Fruit fly (Drosophila melanogaster) whole organism, embryonic: ENCODE results near the gene Spn28Db.
A peak's percentile ranks its signal among the peaks of the same experiment; 100 is the strongest.

Source experiments
- CG11456 ChIP-seq: fragments of 200-800 bp; sonication (Bioruptor generic); IDR thresholded peaks from 3 replicates; pipeline ENCODE4 v1.3.6; 2022; ENCODE audit warnings: missing biosample characterization, missing genetic modification characterization
- CG11504 ChIP-seq: fragments of 200-800 bp; sonication (Bioruptor generic); optimal IDR thresholded peaks from 3 replicates; lab custom pipeline; 2019; ENCODE audit warnings: missing biosample characterization, mild to moderate bottlenecking, missing genetic modification characterization, moderate library complexity
- CG11695 ChIP-seq: fragments of 200-800 bp; sonication (Bioruptor generic); IDR thresholded peaks from 3 replicates; pipeline ENCODE4 v1.3.6; 2022; ENCODE audit warnings: missing biosample characterization, missing genetic modification characterization
- CG12155 ChIP-seq: fragments of 200-800 bp; sonication (Bioruptor generic); optimal IDR thresholded peaks from 3 replicates; lab custom pipeline; 2016; ENCODE audit warnings: missing biosample characterization, missing genetic modification characterization
- CG14014 ChIP-seq: fragments of 200-800 bp; sonication (Bioruptor generic); IDR thresholded peaks from 2 replicates; pipeline ENCODE4 v1.3.6; 2022; ENCODE audit warnings: missing biosample characterization, missing genetic modification characterization
- CG14860 ChIP-seq: fragments of 200-800 bp; sonication (Bioruptor generic); IDR thresholded peaks from 3 replicates; pipeline ENCODE4 v1.3.6; 2022; ENCODE audit warnings: missing biosample characterization, missing genetic modification characterization; ENCODE audit not compliant: partially characterized antibody
- CG1647 ChIP-seq: fragments of 200-800 bp; sonication (Bioruptor generic); optimal IDR thresholded peaks from 3 replicates; lab custom pipeline; 2016; ENCODE audit warnings: missing biosample characterization, missing genetic modification characterization
- CG18262 ChIP-seq: fragments of 200-800 bp; optimal IDR thresholded peaks from 3 replicates; lab custom pipeline; 2019; ENCODE audit warnings: missing biosample characterization, mild to moderate bottlenecking, missing genetic modification characterization, moderate library complexity
- CG18599 ChIP-seq: fragments of 200-800 bp; sonication (Bioruptor generic); optimal IDR thresholded peaks from 3 replicates; lab custom pipeline; 2017; ENCODE audit warnings: missing biosample characterization, missing genetic modification characterization, mild to moderate bottlenecking, moderate library complexity, missing genetic modification reagents
- CG2120 ChIP-seq: fragments of 200-800 bp; sonication (Bioruptor generic); optimal IDR thresholded peaks from 3 replicates; lab custom pipeline; 2016; ENCODE audit warnings: missing biosample characterization, missing genetic modification characterization
- CG32532 ChIP-seq: fragments of 200-800 bp; sonication (Bioruptor generic); IDR thresholded peaks from 2 replicates; pipeline ENCODE4 v1.3.6; 2022; ENCODE audit warnings: missing biosample characterization, missing genetic modification characterization
- CG7357 ChIP-seq: fragments of 200-800 bp; sonication (Bioruptor generic); IDR thresholded peaks from 3 replicates; pipeline ENCODE4 v1.3.6; 2022; ENCODE audit warnings: missing biosample characterization, missing genetic modification characterization
- CG7839 ChIP-seq: fragments of 200-800 bp; sonication (Bioruptor generic); optimal IDR thresholded peaks from 3 replicates; lab custom pipeline; 2018; ENCODE audit warnings: missing biosample characterization, mild to moderate bottlenecking, missing genetic modification characterization, moderate library complexity
- CG8089 ChIP-seq: fragments of 200-800 bp; sonication (Bioruptor generic); optimal IDR thresholded peaks from 3 replicates; lab custom pipeline; 2016; ENCODE audit warnings: missing biosample characterization, missing genetic modification characterization
- CG9727 ChIP-seq: fragments of 200-800 bp; sonication (Bioruptor generic); optimal IDR thresholded peaks from 3 replicates; lab custom pipeline; 2017; ENCODE audit warnings: missing biosample characterization, mild to moderate bottlenecking, missing genetic modification characterization
- E2f1 ChIP-seq: fragments of 200-800 bp; sonication (Bioruptor generic); IDR thresholded peaks from 2 replicates; pipeline ENCODE4 v1.3.6; 2022; ENCODE audit warnings: missing biosample characterization, missing genetic modification characterization
- Eip74EF ChIP-seq, 2 experiments: fragments of 200-800 bp in 1 of 2; fragments of >200 bp in 1 of 2; sonication (Bioruptor generic) in 1 of 2; optimal IDR thresholded peaks; 2 replicates each; lab custom pipeline; 2017 to 2019; ENCODE audit warnings: missing biosample characterization in 2 of 2, missing genetic modification characterization in 2 of 2, mild to moderate bottlenecking in 1 of 2, moderate library complexity in 1 of 2
- HLHmδ ChIP-seq: fragments of 200-800 bp; sonication (Bioruptor generic); optimal IDR thresholded peaks from 2 replicates; lab custom pipeline; 2018; ENCODE audit warnings: missing biosample characterization, mild to moderate bottlenecking, missing genetic modification characterization, moderate library complexity
- Kr ChIP-seq: fragments of 200-800 bp; sonication (Bioruptor generic); optimal IDR thresholded peaks from 2 replicates; lab custom pipeline; 2017; ENCODE audit warnings: missing biosample characterization, mild to moderate bottlenecking, missing genetic modification characterization
- Mes4 ChIP-seq: fragments of 200-800 bp; sonication (Bioruptor generic); optimal IDR thresholded peaks from 2 replicates; lab custom pipeline; 2016; ENCODE audit warnings: missing biosample characterization, missing genetic modification characterization
- NK7.1 ChIP-seq: fragments of 200-800 bp; sonication (Bioruptor generic); optimal IDR thresholded peaks from 3 replicates; lab custom pipeline; 2016; ENCODE audit warnings: missing biosample characterization, missing genetic modification characterization
- Oli ChIP-seq: fragments of 200-800 bp; sonication (Bioruptor generic); optimal IDR thresholded peaks from 2 replicates; lab custom pipeline; 2018; ENCODE audit warnings: missing biosample characterization, mild to moderate bottlenecking, missing genetic modification characterization, moderate library complexity
- PHDP ChIP-seq: fragments of 200-800 bp; sonication (Bioruptor generic); optimal IDR thresholded peaks from 3 replicates; lab custom pipeline; 2018; ENCODE audit warnings: missing biosample characterization, mild to moderate bottlenecking, missing genetic modification characterization, moderate library complexity
- Pdp1 ChIP-seq, 2 experiments: fragments of 200-800 bp; sonication (Bioruptor generic); optimal IDR thresholded peaks; 3 replicates each; lab custom pipeline; 2016; ENCODE audit warnings: missing biosample characterization in 2 of 2, missing genetic modification characterization in 2 of 2, mild to moderate bottlenecking in 1 of 2, moderate library complexity in 1 of 2
- Rfx ChIP-seq: fragments of 200-800 bp; sonication (Bioruptor generic); IDR thresholded peaks from 2 replicates; pipeline ENCODE4 v1.3.6; 2022; ENCODE audit warnings: missing biosample characterization, missing genetic modification characterization
- Trl ChIP-seq, 3 experiments: fragments of >200 bp in 2 of 3; fragments of 200-800 bp in 1 of 3; sonication (Bioruptor generic) in 1 of 3; optimal IDR thresholded peaks; 2 replicates in 1 of 3; 3 replicates in 2 of 3; lab custom pipeline; 2016 to 2017; ENCODE audit warnings: missing biosample characterization in 1 of 3, missing genetic modification characterization in 1 of 3
- Xbp1 ChIP-seq: fragments of 200-800 bp; sonication (Bioruptor generic); optimal IDR thresholded peaks from 3 replicates; lab custom pipeline; 2016; ENCODE audit warnings: missing biosample characterization, mild to moderate bottlenecking, missing genetic modification characterization
- Xrp1 ChIP-seq: fragments of 200-800 bp; sonication (Bioruptor generic); IDR thresholded peaks from 2 replicates; pipeline ENCODE4 v1.3.6; 2022; ENCODE audit warnings: missing biosample characterization, missing genetic modification characterization
- ab ChIP-seq: fragments of 200-800 bp; sonication (Bioruptor generic); optimal IDR thresholded peaks from 2 replicates; lab custom pipeline; 2016; ENCODE audit warnings: missing biosample characterization, missing genetic modification characterization
- ap ChIP-seq: fragments of 200-800 bp; sonication (Bioruptor generic); IDR thresholded peaks from 2 replicates; pipeline ENCODE4 v1.3.6; 2022; ENCODE audit warnings: missing biosample characterization, missing genetic modification characterization
- dimm ChIP-seq: fragments of 200-800 bp; sonication (Bioruptor generic); IDR thresholded peaks from 2 replicates; pipeline ENCODE4 v1.3.6; 2022; ENCODE audit warnings: missing biosample characterization, missing genetic modification characterization
- disco-r ChIP-seq: fragments of 200-800 bp; sonication (Bioruptor generic); optimal IDR thresholded peaks from 2 replicates; lab custom pipeline; 2016; ENCODE audit warnings: missing biosample characterization, missing genetic modification characterization
- dysf ChIP-seq: fragments of 200-800 bp; sonication (Bioruptor generic); IDR thresholded peaks from 3 replicates; pipeline ENCODE4 v1.3.6; 2022; ENCODE audit warnings: missing biosample characterization, missing genetic modification characterization
- gcm ChIP-seq: fragments of 200-800 bp; sonication (Bioruptor generic); optimal IDR thresholded peaks from 2 replicates; lab custom pipeline; 2019; ENCODE audit warnings: missing biosample characterization, mild to moderate bottlenecking, missing genetic modification characterization, moderate library complexity
- gem ChIP-seq: fragments of 200-800 bp; sonication (Bioruptor generic); optimal IDR thresholded peaks from 2 replicates; lab custom pipeline; 2019; ENCODE audit warnings: missing biosample characterization, mild to moderate bottlenecking, missing genetic modification characterization, moderate library complexity
- grau ChIP-seq: fragments of 200-800 bp; optimal IDR thresholded peaks from 3 replicates; lab custom pipeline; 2019; ENCODE audit warnings: missing biosample characterization, mild to moderate bottlenecking, missing genetic modification characterization, moderate library complexity
- hkb ChIP-seq, 2 experiments: fragments of 200-800 bp in 1 of 2; fragments of >200 bp in 1 of 2; sonication (Bioruptor generic) in 1 of 2; IDR thresholded peaks in 1 of 2; optimal IDR thresholded peaks in 1 of 2; 2 replicates each; pipeline versions ENCODE4 v1.3.6 to Lab custom; 2017 to 2022; ENCODE audit warnings: missing biosample characterization in 1 of 2, missing genetic modification characterization in 1 of 2
- knrl ChIP-seq: fragments of 200-800 bp; sonication (Bioruptor generic); IDR thresholded peaks from 3 replicates; pipeline ENCODE4 v1.3.6; 2022; ENCODE audit warnings: missing biosample characterization, missing genetic modification characterization; ENCODE audit not compliant: partially characterized antibody
- lilli ChIP-seq: fragments of 200-800 bp; sonication (Bioruptor generic); optimal IDR thresholded peaks from 3 replicates; lab custom pipeline; 2016; ENCODE audit warnings: missing biosample characterization, missing genetic modification characterization
- lmd ChIP-seq: fragments of 200-800 bp; sonication (Bioruptor generic); IDR thresholded peaks from 2 replicates; pipeline ENCODE4 v1.3.6; 2022; ENCODE audit warnings: missing biosample characterization, missing genetic modification characterization
- prd ChIP-seq, 3 experiments: fragments of >200 bp in 2 of 3; fragments of 200-800 bp in 1 of 3; sonication (Bioruptor generic) in 1 of 3; optimal IDR thresholded peaks in 2 of 3; IDR thresholded peaks in 1 of 3; 2 replicates in 2 of 3; 3 replicates in 1 of 3; pipeline versions ENCODE4 v1.3.6 to Lab custom; 2017 to 2022; ENCODE audit warnings: missing biosample characterization in 1 of 3, missing genetic modification characterization in 1 of 3
- row ChIP-seq: fragments of 200-800 bp; sonication (Bioruptor generic); IDR thresholded peaks from 3 replicates; pipeline ENCODE4 v1.3.6; 2022; ENCODE audit warnings: missing biosample characterization, missing genetic modification characterization
- sens ChIP-seq: fragments of 200-800 bp; sonication (Bioruptor generic); peaks from one replicate; lab custom pipeline; 2016; ENCODE audit warnings: missing biosample characterization, missing genetic modification characterization
- sob ChIP-seq: fragments of 200-800 bp; sonication (Bioruptor generic); IDR thresholded peaks from 2 replicates; pipeline ENCODE4 v1.3.6; 2022; ENCODE audit warnings: missing biosample characterization, missing genetic modification characterization
- tgo ChIP-seq: fragments of 200-800 bp; sonication (Bioruptor generic); IDR thresholded peaks from 3 replicates; pipeline ENCODE4 v1.3.6; 2022; ENCODE audit warnings: missing biosample characterization, missing genetic modification characterization

Spn28Db gene

DNA sequence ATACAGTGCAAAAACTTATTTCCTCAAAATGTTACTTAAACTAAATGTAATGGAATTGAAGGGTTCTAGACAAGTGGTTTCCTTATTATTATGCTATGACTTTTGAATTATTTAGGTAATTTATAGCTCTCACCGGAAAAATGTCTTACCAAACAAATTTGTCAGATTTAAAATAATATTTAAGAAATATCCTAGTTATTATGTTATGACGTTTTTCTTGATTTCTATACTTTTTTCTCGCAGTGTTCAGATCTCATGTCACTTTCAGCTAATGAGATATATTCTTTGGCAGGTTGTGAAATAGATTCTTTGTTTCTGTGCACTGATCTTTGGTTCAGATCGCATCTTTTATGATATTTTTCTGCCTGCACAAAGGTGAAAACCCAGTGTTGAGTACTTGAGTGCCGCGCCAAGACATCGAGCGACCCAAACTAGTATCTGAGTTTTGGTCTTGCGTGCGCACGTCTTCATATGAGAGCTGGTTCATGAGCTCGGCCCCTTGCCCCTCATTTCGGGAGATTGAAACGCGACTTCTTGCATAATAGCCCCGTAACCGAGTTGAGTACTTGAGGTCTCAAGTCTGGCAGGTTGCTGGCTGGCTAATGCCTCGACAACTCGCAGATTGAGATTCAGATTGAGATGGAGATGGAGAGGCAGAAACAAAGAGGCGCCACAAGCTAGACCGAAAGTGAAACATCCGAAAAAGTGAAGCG lies 13.8 kb downstream of the Spn28Db start:
- TF ChIP-seq sens (GFP tag; lab: Kevin White, UChicago) (peak; percentile 54), Trl (optimal IDR thresholded peaks at IDR 0.05; lab: Kevin White, UChicago) (no peak), Trl (GFP tag; optimal IDR thresholded peaks at IDR 0.05; lab: Kevin White, UChicago) (no peak), Mes4 (GFP tag; lab: Kevin White, UChicago) (no peak), CG14860 (GFP tag; lab: Robert Waterston, UW) (no peak), HLHmδ (GFP tag; lab: Kevin White, UChicago) (no peak), Pdp1 (GFP tag; optimal IDR thresholded peaks at IDR 0.05; lab: Kevin White, UChicago) (peak in 1 of 2 experiments; percentile 77), Rfx (GFP tag; lab: Robert Waterston, UW) (0 out of 2 replicates have a peak, but pooled peaks have one; percentile 8)

dm6 chr2L:7875676-7876075 lies 14.8 kb downstream of the Spn28Db start:
- peak; percentile 15; the same call in 1 of the 2 replicates for TF ChIP-seq lmd (GFP tag; lab: Robert Waterston, UW)
- TF ChIP-seq Eip74EF (GFP tag; optimal IDR thresholded peaks at IDR 0.05; lab: Kevin White, UChicago): peak in 1 of 2 experiments; percentile 2
- no peak for TF ChIP-seq CG1647 (GFP tag; lab: Kevin White, UChicago)
- 0 out of 3 replicates have a peak, but pooled peaks have one; percentile 6 for TF ChIP-seq CG11456 (GFP tag; lab: Robert Waterston, UW)
- no peak for TF ChIP-seq prd (optimal IDR thresholded peaks at IDR 0.05; lab: Kevin White, UChicago)
- 0 out of 3 replicates have a peak, but pooled peaks have one; percentile 48 for TF ChIP-seq prd (GFP tag; IDR thresholded peaks at IDR 0.05; lab: Robert Waterston, UW)
- TF ChIP-seq Oli: no peak
- peak; percentile 8 for TF ChIP-seq CG11504 (tag; lab: Kevin White, UChicago)
- TF ChIP-seq ap (GFP tag; lab: Robert Waterston, UW): peak; percentile 15; the same call in 1 of the 2 replicates
- no peak for TF ChIP-seq Kr (GFP tag; lab: Kevin White, UChicago)
- peak; percentile 34 for TF ChIP-seq grau
- TF ChIP-seq dimm (GFP tag; lab: Robert Waterston, UW): no peak
- TF ChIP-seq gcm: no peak
- peak; percentile 43 for TF ChIP-seq gem
- TF ChIP-seq CG2120: peak; percentile 29
- no peak for TF ChIP-seq CG8089 (GFP tag; lab: Kevin White, UChicago)
- no peak for TF ChIP-seq Xbp1 (GFP tag; lab: Kevin White, UChicago)
- no peak for TF ChIP-seq CG12155 (GFP tag; lab: Kevin White, UChicago)
- 0 out of 2 replicates have a peak, but pooled peaks have one; percentile 34 for TF ChIP-seq CG14014
- peak; percentile 54 for TF ChIP-seq row (GFP tag; lab: Robert Waterston, UW)
- TF ChIP-seq disco-r (GFP tag; lab: Kevin White, UChicago): no peak
- TF ChIP-seq CG11695: peak; percentile 62; the same call in 2 of the 3 replicates
- peak; percentile 57; the same call in 1 of the 3 replicates for TF ChIP-seq dysf
- TF ChIP-seq lilli (GFP tag; lab: Kevin White, UChicago): peak; percentile 38
- no peak for TF ChIP-seq sob
- peak; percentile 30 for TF ChIP-seq CG7839
- TF ChIP-seq hkb (optimal IDR thresholded peaks at IDR 0.05; lab: Kevin White, UChicago): no peak
- TF ChIP-seq hkb (GFP tag; IDR thresholded peaks at IDR 0.05; lab: Robert Waterston, UW): peak; percentile 32; the same call in 1 of the 2 replicates
- TF ChIP-seq NK7.1 (GFP tag; lab: Kevin White, UChicago): no peak
- peak; percentile 59; the same call in 1 of the 2 replicates for TF ChIP-seq Xrp1 (GFP tag; lab: Robert Waterston, UW)
- TF ChIP-seq CG32532 (GFP tag; lab: Robert Waterston, UW): peak; percentile 38; the same call in 1 of the 2 replicates
- TF ChIP-seq CG18262 (tag; lab: Kevin White, UChicago): no peak
- TF ChIP-seq knrl (GFP tag; lab: Robert Waterston, UW): no peak
- peak; percentile 37 for TF ChIP-seq CG9727 (GFP tag; lab: Kevin White, UChicago)
- peak; percentile 16 for TF ChIP-seq PHDP (tag; lab: Kevin White, UChicago)
- TF ChIP-seq CG18599 (GFP tag; lab: Kevin White, UChicago): peak; percentile 5
- TF ChIP-seq E2f1: 0 out of 2 replicates have a peak, but pooled peaks have one; percentile 11
- no peak for TF ChIP-seq ab
- TF ChIP-seq CG7357 (GFP tag; lab: Robert Waterston, UW): no peak
- TF ChIP-seq tgo: 0 out of 3 replicates have a peak, but pooled peaks have one; percentile 19
